Fruit fly (Drosophila melanogaster) whole organism: ENCODE results near the gene CG10132.

Experiments used
- CG8478 ChIP-seq: fragments of >200 bp; optimal IDR thresholded peaks from 2 replicates; lab custom pipeline; 2018; ENCODE audit warnings: inconsistent platforms
- Dll ChIP-seq: fragments of >200 bp; optimal IDR thresholded peaks from 2 replicates; lab custom pipeline; 2017
- EcR ChIP-seq, 2 experiments: fragments of >200 bp; optimal IDR thresholded peaks; 2 replicates each; lab custom pipeline; 2017; ENCODE audit warnings: missing biosample characterization in 2 of 2, missing genetic modification characterization in 2 of 2, missing genetic modification reagents in 2 of 2
- pan ChIP-seq: fragments of >200 bp; optimal IDR thresholded peaks from 2 replicates; lab custom pipeline; 2017
- psq ChIP-seq: fragments of >200 bp; optimal IDR thresholded peaks from 2 replicates; lab custom pipeline; 2017
- usp ChIP-seq: fragments of >200 bp; optimal IDR thresholded peaks from 2 replicates; lab custom pipeline; 2017; ENCODE audit warnings: missing biosample characterization, missing genetic modification characterization, mixed read lengths

Gene CG10132

dm6 chr2L:19492934-19493686, 25.5 kb upstream of the CG10132 start, which contains the start of the genes swm and Ctu2:
swm (plus strand) TSS chr2L:19493251.
Ctu2 (minus strand) TSS chr2L:19493253.
- TF ChIP-seq CG8478 (lab: Kevin White, UChicago) (no peak), EcR (GFP tag; optimal IDR thresholded peaks at IDR 0.05; lab: Kevin White, UChicago) (no peak), usp (GFP tag; lab: Kevin White, UChicago) (no peak), Dll (lab: Kevin White, UChicago) (no peak), pan (lab: Kevin White, UChicago) (no peak), psq (lab: Kevin White, UChicago) (no peak)

- no peak for TF ChIP-seq pan (lab: Kevin White, UChicago)
Observed at dm6 chr2L:19497983-19498382, 20.6 kb upstream of the CG10132 start, which contains the start of gene Top3alpha. Top3alpha (plus strand) TSS chr2L:19498168.

- no peak for TF ChIP-seq psq (lab: Kevin White, UChicago)
- TF ChIP-seq EcR (GFP tag; optimal IDR thresholded peaks at IDR 0.05; lab: Kevin White, UChicago) = no peak
- no peak for TF ChIP-seq Dll (lab: Kevin White, UChicago)
- no peak for TF ChIP-seq pan (lab: Kevin White, UChicago)
- TF ChIP-seq usp (GFP tag; lab: Kevin White, UChicago) = no peak
- no peak for TF ChIP-seq CG8478 (lab: Kevin White, UChicago)
Observed at dm6 chr2L:19506323-19506722, 12.3 kb upstream of the CG10132 start.

dm6 chr2L:19508361-19508918, 10.2 kb upstream of the CG10132 start, which contains the start of gene cyst:
cyst (minus strand) TSS chr2L:19508764.
- TF ChIP-seq usp (GFP tag; lab: Kevin White, UChicago) (no peak), Dll (lab: Kevin White, UChicago) (no peak), CG8478 (lab: Kevin White, UChicago) (no peak), psq (lab: Kevin White, UChicago) (no peak), EcR (GFP tag; optimal IDR thresholded peaks at IDR 0.05; lab: Kevin White, UChicago) (no peak), pan (lab: Kevin White, UChicago) (no peak)

- no peak for TF ChIP-seq CG8478 (lab: Kevin White, UChicago)
- TF ChIP-seq psq (lab: Kevin White, UChicago) = no peak
- TF ChIP-seq usp (GFP tag; lab: Kevin White, UChicago) = no peak
- TF ChIP-seq EcR (GFP tag; optimal IDR thresholded peaks at IDR 0.05; lab: Kevin White, UChicago) = no peak
- no peak for TF ChIP-seq pan (lab: Kevin White, UChicago)
- TF ChIP-seq Dll (lab: Kevin White, UChicago) = no peak
Observed at dm6 chr2L:19512184-19512583, 6.4 kb upstream of the CG10132 start.

- TF ChIP-seq usp (GFP tag; lab: Kevin White, UChicago) (no peak), pan (lab: Kevin White, UChicago) (no peak), EcR (GFP tag; optimal IDR thresholded peaks at IDR 0.05; lab: Kevin White, UChicago) (no peak), CG8478 (lab: Kevin White, UChicago) (no peak), psq (lab: Kevin White, UChicago) (no peak), Dll (lab: Kevin White, UChicago) (no peak)
Observed at dm6 chr2L:19516062-19516461, 2.6 kb upstream of the CG10132 start.

dm6 chr2L:19517154-19517814, 1.3 kb upstream of the CG10132 start, which contains the start of gene Hasp:
Hasp (minus strand) TSS chr2L:19517204.
- no peak for TF ChIP-seq CG8478 (lab: Kevin White, UChicago)
- no peak for TF ChIP-seq pan (lab: Kevin White, UChicago)
- TF ChIP-seq psq (lab: Kevin White, UChicago) = no peak
- TF ChIP-seq EcR (GFP tag; optimal IDR thresholded peaks at IDR 0.05; lab: Kevin White, UChicago) = no peak
- no peak for TF ChIP-seq Dll (lab: Kevin White, UChicago)
- no peak for TF ChIP-seq usp (GFP tag; lab: Kevin White, UChicago)

dm6 chr2L:19519611-19520010, 987 bp downstream of the CG10132 start:
- TF ChIP-seq pan (lab: Kevin White, UChicago) (no peak), Dll (lab: Kevin White, UChicago) (peak; percentile 31)

dm6 chr2L:19526316-19526715, 7.7 kb downstream of the CG10132 start, which contains the start of the genes Dpm1 and CG10137:
Dpm1 (minus strand) TSS chr2L:19526368.
CG10137 (plus strand) TSS chr2L:19526686.
- TF ChIP-seq CG8478 (lab: Kevin White, UChicago) (no peak), psq (lab: Kevin White, UChicago) (no peak), Dll (lab: Kevin White, UChicago) (no peak), EcR (GFP tag; optimal IDR thresholded peaks at IDR 0.05; lab: Kevin White, UChicago) (no peak), usp (GFP tag; lab: Kevin White, UChicago) (no peak), pan (lab: Kevin White, UChicago) (no peak)

- TF ChIP-seq EcR (GFP tag; optimal IDR thresholded peaks at IDR 0.05; lab: Kevin White, UChicago) (no peak), Dll (lab: Kevin White, UChicago) (no peak), pan (lab: Kevin White, UChicago) (no peak), CG8478 (lab: Kevin White, UChicago) (no peak), usp (GFP tag; lab: Kevin White, UChicago) (no peak), psq (lab: Kevin White, UChicago) (no peak)
Observed at dm6 chr2L:19526844-19527243, 8.2 kb downstream of the CG10132 start.

- TF ChIP-seq pan (lab: Kevin White, UChicago) (no peak), Dll (lab: Kevin White, UChicago) (no peak)
Observed at dm6 chr2L:19528308-19528707, 9.7 kb downstream of the CG10132 start.
